Fruit fly (Drosophila melanogaster) Kc167 (cell line): Measurements from ENCODE around the gene CG10657.

Experiments
- Myc ChIP-seq: fragments of >200 bp; optimal IDR thresholded peaks from 2 replicates; lab custom pipeline; 2017; ENCODE audit warnings: missing external identifiers
- Sin3A ChIP-seq: fragments of >200 bp; optimal IDR thresholded peaks from 2 replicates; lab custom pipeline; 2018; ENCODE audit warnings: missing external identifiers
- h ChIP-seq: fragments of >200 bp; optimal IDR thresholded peaks from 3 replicates; lab custom pipeline; 2018; ENCODE audit warnings: missing external identifiers
- insv ChIP-seq: fragments of >200 bp; optimal IDR thresholded peaks from 3 replicates; lab custom pipeline; 2018; ENCODE audit warnings: missing external identifiers
- psq ChIP-seq: fragments of >200 bp; optimal IDR thresholded peaks from 2 replicates; lab custom pipeline; 2017; ENCODE audit warnings: missing external identifiers
- ttk ChIP-seq: sonication (Bioruptor generic); optimal IDR thresholded peaks from 2 replicates; lab custom pipeline; 2017; ENCODE audit warnings: missing external identifiers

CG10657 gene

DNA sequence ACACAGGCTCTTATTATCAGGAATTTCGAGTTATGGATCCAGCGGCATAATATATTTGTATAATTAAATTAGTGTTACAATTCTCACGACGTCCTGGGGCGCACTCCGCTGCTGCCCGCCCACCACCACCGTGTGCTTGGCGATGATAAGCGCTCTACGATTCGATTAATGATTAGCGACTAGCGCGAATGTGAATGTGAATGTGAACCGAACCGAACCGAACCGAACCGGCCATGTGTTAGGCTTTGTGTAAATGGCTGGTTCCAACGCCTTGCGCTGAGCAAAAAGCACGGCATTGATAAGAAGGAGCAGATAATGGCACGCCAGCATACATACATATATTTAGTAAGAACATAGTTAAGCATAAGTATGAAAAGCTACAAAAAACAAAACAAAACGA lies 22.3 kb upstream of the CG10657 start:
- TF ChIP-seq Myc (lab: Kevin White, UChicago), result no peak
- no peak for TF ChIP-seq h (lab: Kevin White, UChicago)
- TF ChIP-seq insv (lab: Kevin White, UChicago), result no peak
- TF ChIP-seq Sin3A (lab: Kevin White, UChicago), result no peak
- TF ChIP-seq psq (lab: Kevin White, UChicago), result no peak
- TF ChIP-seq ttk, result no peak

DNA sequence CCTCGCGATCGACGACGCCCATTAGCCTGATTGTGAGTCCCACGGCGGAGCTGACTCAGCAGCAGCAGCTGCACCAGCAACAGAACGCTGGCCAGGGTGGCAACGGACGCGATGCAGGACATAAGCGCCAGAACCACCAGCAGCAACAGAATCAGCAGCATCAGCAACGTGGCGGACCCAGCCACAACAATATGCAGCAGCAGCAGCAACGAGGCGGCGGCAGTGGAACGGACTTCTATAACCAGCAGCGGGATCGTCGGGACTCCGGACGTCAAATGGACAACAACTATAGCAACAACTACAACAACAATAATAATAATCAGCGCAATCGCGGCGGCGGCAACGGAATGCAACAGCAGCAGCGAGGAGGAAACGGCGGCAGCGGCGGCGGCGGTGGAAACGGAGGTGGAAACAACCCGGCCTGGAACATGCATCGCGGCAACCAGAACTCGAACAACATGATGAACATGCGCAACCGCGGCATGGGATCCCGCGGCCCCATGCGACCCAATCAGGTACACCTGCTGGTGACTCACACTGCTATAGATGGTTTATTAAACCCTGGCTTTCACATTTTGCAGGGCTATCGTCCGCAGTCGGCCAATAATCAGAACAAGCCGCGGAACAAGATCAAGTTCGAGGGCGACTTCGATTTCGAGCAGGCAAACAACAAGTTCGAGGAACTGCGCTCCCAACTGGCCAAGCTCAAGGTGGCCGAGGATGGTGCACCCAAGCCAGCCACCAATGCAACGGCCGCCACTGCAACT lies 20.6 kb upstream of the CG10657 start:
- TF ChIP-seq insv (lab: Kevin White, UChicago) (no peak), ttk (no peak), Sin3A (lab: Kevin White, UChicago) (no peak), psq (lab: Kevin White, UChicago) (no peak), Myc (lab: Kevin White, UChicago) (no peak), h (lab: Kevin White, UChicago) (no peak)

DNA sequence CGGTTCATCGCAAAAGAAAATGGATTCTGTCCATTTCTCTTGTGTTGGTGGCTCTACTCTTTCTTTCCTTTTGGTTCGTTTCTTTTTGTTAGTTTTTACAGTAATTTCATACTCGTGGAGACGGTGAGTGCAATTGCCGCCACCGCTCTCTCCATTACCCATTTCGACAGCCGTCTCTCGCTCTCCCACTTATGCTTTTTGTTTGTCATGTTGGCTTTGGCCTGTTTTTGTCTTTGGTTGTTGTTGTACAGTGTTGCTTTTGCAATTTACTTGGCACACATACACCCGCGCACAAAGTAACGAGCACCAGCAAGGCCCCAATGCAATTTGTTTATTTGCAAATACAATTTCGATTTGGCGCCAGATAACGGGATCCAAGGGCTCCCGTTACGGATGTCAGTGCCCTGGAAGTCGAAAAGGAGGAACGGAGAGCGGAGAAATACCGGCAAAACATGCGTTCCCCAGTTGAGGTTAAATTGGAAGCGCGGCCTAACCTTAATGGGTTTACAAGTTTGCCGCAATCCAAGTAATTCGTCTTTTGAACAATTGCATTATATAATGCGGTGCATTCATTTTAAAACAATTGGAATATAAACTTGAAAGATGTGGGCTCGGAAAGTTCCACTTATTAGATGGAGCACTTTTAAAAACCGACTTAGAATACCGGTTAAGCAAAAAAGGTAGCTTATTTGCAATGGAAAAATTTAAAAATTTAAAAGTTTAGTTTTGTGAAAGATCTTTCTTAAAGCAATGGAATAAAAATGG lies 18.9 kb upstream of the CG10657 start:
- no peak for TF ChIP-seq h (lab: Kevin White, UChicago)
- TF ChIP-seq ttk, result no peak
- TF ChIP-seq insv (lab: Kevin White, UChicago), result no peak
- TF ChIP-seq Sin3A (lab: Kevin White, UChicago), result no peak
- no peak for TF ChIP-seq psq (lab: Kevin White, UChicago)
- no peak for TF ChIP-seq Myc (lab: Kevin White, UChicago)

DNA sequence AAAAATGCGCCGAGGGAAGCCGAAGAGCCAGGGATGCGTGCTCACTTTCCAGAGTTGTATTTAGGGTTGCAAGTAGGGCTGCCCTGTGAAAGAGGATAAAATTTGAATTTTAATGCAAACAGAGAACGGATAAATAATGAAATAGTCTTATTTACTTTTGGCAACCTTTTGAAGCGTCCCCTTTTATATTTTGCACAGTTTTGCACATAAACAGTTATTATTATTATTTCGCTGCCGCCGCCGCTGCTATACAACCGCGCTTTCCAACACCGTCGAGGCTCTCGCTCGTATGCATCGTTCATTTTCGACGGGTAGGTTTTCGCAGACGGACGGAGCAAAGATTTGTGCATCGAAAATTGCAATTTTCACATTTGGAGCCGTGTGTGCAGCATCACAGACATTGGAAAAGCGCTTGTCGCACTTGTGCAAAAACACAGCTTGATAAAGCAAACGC lies 17.8 kb upstream of the CG10657 start, which contains the start of the genes sti and tral:
TSS of gene sti (minus strand) at position 54 of the 454 bp plus-strand sequence.
TSS of gene tral (plus strand) at position 298 of the 454 bp plus-strand sequence.
- TF ChIP-seq h (lab: Kevin White, UChicago) (no peak), psq (lab: Kevin White, UChicago) (no peak)

DNA sequence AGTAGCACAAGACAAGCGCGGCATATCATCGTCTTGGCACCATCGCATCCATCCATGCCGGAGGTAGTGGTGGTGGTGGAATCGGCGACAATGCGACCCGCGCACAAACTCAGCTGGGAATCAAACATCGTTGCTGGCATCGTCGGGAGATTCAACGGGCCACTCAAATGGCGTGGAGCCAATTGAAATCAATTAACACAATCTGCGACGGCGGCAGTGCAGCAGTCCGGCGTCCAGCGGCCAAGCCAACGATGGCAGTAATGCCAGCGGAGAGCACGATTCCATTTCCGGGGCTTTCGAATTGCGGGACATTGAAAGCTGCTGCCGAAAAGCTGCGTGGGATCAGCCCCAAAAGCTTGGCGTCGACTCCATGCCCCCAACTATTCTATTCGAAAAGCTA lies 10.6 kb upstream of the CG10657 start, which contains the start of gene CG10654:
TSS of gene CG10654 (minus strand) at position 270 of the 400 bp plus-strand sequence.
- TF ChIP-seq ttk, result no peak
- no peak for TF ChIP-seq psq (lab: Kevin White, UChicago)
- no peak for TF ChIP-seq h (lab: Kevin White, UChicago)
- TF ChIP-seq Myc (lab: Kevin White, UChicago), result no peak
- TF ChIP-seq Sin3A (lab: Kevin White, UChicago), result no peak
- TF ChIP-seq insv (lab: Kevin White, UChicago), result no peak

DNA sequence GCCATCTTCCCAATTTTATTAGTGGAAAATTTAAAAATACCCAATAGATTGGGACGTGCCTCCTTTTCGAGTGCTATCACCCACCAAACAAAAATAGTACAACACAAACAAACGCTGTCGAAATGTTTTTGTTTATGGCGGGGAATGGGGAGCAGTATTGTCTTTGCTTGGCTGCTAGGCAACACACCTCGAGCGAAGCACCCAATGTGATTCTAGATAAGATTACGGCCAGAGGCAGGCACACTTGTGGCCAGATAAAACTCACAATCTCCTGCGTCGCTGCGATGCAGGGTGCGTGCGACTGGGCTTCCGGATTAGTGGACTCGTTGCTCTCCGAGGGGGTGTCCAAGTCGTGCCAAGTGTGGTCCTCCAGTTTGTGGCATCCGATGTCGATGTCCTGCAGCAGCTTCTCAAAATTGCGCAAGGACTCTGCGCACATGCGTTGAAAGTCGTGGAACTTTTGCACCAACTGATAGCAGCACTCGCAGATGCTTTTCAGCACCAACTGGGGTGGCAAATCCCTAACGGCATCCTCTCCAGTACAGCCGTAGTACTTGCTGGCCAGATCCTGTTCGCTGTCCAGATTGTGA lies 10.0 kb upstream of the CG10657 start:
- TF ChIP-seq Myc (lab: Kevin White, UChicago) (no peak), ttk (no peak), h (lab: Kevin White, UChicago) (no peak), psq (lab: Kevin White, UChicago) (no peak), insv (lab: Kevin White, UChicago) (no peak), Sin3A (lab: Kevin White, UChicago) (no peak)

DNA sequence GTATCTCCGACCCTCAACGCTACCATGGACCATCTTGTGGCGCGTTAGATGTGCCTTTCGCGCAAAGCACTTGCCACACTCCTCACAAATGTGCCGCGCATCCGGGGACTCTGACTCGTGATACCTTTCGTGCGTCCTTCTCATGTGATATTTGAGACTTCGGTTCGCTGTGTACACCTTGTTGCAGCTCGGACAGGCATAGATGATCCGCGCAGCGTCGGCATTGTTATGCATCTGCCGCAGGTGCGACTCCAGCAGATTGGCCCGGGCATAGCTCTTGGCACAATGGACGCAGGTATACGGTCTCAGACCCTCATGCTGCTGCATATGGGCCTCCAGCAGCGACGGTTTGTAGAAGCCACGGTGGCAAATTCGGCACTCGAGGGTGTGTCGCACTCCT lies 9.0 kb upstream of the CG10657 start:
- no peak for TF ChIP-seq Sin3A (lab: Kevin White, UChicago)
- no peak for TF ChIP-seq Myc (lab: Kevin White, UChicago)
- TF ChIP-seq insv (lab: Kevin White, UChicago), result no peak
- TF ChIP-seq h (lab: Kevin White, UChicago), result no peak
- no peak for TF ChIP-seq ttk
- TF ChIP-seq psq (lab: Kevin White, UChicago), result no peak

DNA sequence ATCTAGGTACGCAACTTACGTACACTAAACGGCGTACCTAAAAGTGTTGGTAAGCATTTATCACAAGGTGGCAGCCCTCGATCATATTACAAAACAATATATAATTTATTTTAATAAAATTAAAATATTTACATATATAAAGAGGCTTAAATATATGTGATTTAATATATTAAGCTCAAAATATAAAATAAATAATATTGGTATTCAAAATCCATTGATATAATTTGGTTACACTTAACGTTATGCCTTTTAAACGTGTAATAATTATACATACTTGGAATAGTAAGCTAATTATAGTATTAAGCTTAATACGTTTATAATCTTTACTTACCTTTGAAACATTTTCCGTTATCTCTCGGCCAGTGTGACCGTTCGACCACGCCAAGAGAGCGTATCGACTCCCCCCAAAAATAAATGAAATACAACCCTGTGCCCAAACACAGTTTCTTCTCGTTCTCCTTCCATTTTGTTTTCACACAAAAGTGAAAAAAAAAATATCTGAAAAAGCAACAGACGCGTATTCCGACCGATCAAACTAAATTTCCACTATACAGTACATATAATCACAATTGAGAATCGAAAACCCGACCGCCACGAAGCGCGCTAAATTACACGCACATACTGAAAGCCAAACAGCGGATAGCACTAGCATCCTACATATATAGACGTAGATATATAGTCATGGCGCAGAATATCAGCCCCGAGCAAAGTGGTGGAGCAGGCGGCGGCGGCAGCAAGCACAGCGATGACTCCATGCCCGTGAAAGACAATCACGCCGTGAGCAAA lies 7.0 kb upstream of the CG10657 start, which contains the start of the genes CG10646 and vih:
TSS of gene CG10646 (minus strand) at position 30 of the 786 bp plus-strand sequence.
TSS of gene vih (plus strand) at position 428 of the 786 bp plus-strand sequence.
- TF ChIP-seq Sin3A (lab: Kevin White, UChicago) (no peak), ttk (no peak), insv (lab: Kevin White, UChicago) (no peak), h (lab: Kevin White, UChicago) (no peak)

DNA sequence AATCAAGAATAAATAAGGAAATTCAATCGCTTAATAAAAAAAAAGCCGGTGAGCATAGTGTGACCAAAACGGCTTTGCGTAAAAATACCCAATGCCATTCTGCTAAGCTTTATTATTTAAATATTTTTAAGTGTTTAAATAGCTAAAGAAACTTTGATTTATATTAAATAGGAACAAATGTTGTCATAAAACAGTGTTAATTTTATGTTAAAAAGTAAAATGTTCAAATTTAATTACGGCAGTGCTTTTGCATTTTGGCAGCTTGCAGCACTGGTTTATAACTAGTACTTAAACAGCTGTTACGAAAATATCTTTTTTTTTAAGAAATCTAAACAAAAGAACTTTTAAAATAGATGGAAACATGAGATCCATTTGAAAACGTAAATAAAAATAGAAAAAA lies 4.2 kb upstream of the CG10657 start, which contains the start of the genes CG10638 and CG10681:
TSS of gene CG10638 (minus strand) at position 63 of the 400 bp plus-strand sequence.
TSS of gene CG10681 (plus strand) at position 265 of the 400 bp plus-strand sequence.
- TF ChIP-seq h (lab: Kevin White, UChicago) (no peak), ttk (no peak), insv (lab: Kevin White, UChicago) (no peak), Sin3A (lab: Kevin White, UChicago) (no peak), Myc (lab: Kevin White, UChicago) (no peak), psq (lab: Kevin White, UChicago) (no peak)

DNA sequence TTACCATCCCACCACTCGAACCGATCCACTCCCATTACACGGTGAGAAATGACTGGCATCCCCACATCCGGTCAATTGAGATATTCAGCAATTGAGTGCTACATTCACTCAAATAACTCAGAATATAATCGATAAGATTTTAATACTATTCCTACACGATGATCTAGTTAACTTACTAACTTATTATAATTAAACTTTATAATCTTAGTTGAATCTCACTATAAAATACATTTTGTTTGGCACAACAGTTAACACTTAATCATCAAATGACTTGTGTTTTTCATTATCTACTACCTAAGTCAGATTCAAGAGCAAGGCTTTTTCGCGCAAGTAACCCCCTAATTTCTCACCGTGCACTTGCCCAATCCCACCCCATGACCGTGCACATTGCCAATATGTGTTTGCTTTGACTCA lies 1.7 kb downstream of the CG10657 start:
- TF ChIP-seq h (lab: Kevin White, UChicago) (no peak), Sin3A (lab: Kevin White, UChicago) (no peak), psq (lab: Kevin White, UChicago) (no peak), ttk (no peak), insv (lab: Kevin White, UChicago) (no peak), Myc (lab: Kevin White, UChicago) (no peak)
